Fruit fly (Drosophila melanogaster): ENCODE data around the gene pcx.

Gene pcx

dm6 chrX:2221598-2221997, 3.5 kb upstream of the pcx start:
- no peak for TF ChIP-seq PHDP (tag; optimal IDR thresholded peaks at IDR 0.05)
- TF ChIP-seq corto (GFP tag; optimal IDR thresholded peaks at IDR 0.05): no peak
- TF ChIP-seq schlank (tag; optimal IDR thresholded peaks at IDR 0.05): no peak
- TF ChIP-seq CG11504 (tag; optimal IDR thresholded peaks at IDR 0.05): peak; percentile 41
- TF ChIP-seq wdn (GFP tag; IDR thresholded peaks at IDR 0.05): no peak
- no peak for TF ChIP-seq CG15696 (tag; optimal IDR thresholded peaks at IDR 0.05)
- no peak for TF ChIP-seq CG12104 (GFP tag; optimal IDR thresholded peaks at IDR 0.05)
- TF ChIP-seq CG17361 (GFP tag; IDR thresholded peaks at IDR 0.05): no peak
- TF ChIP-seq lbe (GFP tag; optimal IDR thresholded peaks at IDR 0.05): no peak
- TF ChIP-seq chinmo (GFP tag; IDR thresholded peaks at IDR 0.05; ENCODE audit: partially characterized antibody): no peak
- peak; percentile 18 for TF ChIP-seq zen (tag; optimal IDR thresholded peaks at IDR 0.05)
- TF ChIP-seq Elba2 (GFP tag; optimal IDR thresholded peaks at IDR 0.05): peak; percentile 61
- no peak for TF ChIP-seq CG1233 (GFP tag; optimal IDR thresholded peaks at IDR 0.05)
- TF ChIP-seq CG16779 (GFP tag; IDR thresholded peaks at IDR 0.05): no peak
- TF ChIP-seq zf30C (GFP tag; optimal IDR thresholded peaks at IDR 0.05): no peak
- TF ChIP-seq CG13775 (GFP tag; optimal IDR thresholded peaks at IDR 0.05): no peak
- no peak for TF ChIP-seq Mes4 (GFP tag; optimal IDR thresholded peaks at IDR 0.05)
- peak; percentile 57 to 95 for TF ChIP-seq insv (GFP tag; optimal IDR thresholded peaks at IDR 0.05)
- TF ChIP-seq CG10543 (GFP tag; optimal IDR thresholded peaks at IDR 0.05): no peak
- TF ChIP-seq CG30431 (GFP tag; optimal IDR thresholded peaks at IDR 0.05): no peak
- TF ChIP-seq D19A (tag; optimal IDR thresholded peaks at IDR 0.05): no peak
- TF ChIP-seq Oaz (GFP tag; IDR thresholded peaks at IDR 0.05): no peak
- no peak for TF ChIP-seq Hr51 (GFP tag; optimal IDR thresholded peaks at IDR 0.05)

dm6 chrX:2222181-2222790, 2.8 kb upstream of the pcx start, which contains the start of gene Vinc:
TSS of gene Vinc (minus strand) at chrX:2222567.
- peak; percentile 63 for TF ChIP-seq vfl (GFP tag; optimal IDR thresholded peaks at IDR 0.05)
- TF ChIP-seq schlank (tag; optimal IDR thresholded peaks at IDR 0.05): peak; percentile 45
- TF ChIP-seq CG8388 (GFP tag; optimal IDR thresholded peaks at IDR 0.05): peak; percentile 49
- peak; percentile 71 for TF ChIP-seq gcm (GFP tag; optimal IDR thresholded peaks at IDR 0.05)
- TF ChIP-seq CG12744 (GFP tag; optimal IDR thresholded peaks at IDR 0.05): no peak
- TF ChIP-seq CG1647 (GFP tag; optimal IDR thresholded peaks at IDR 0.05): peak; percentile 70
- TF ChIP-seq Nf-YB (GFP tag; optimal IDR thresholded peaks at IDR 0.05): peak; percentile 62
- TF ChIP-seq HLHmδ (GFP tag; optimal IDR thresholded peaks at IDR 0.05): no peak
- no peak for TF ChIP-seq CG8478 (optimal IDR thresholded peaks at IDR 0.05)
- peak; percentile 91 for TF ChIP-seq Fer3 (tag; optimal IDR thresholded peaks at IDR 0.05)
- peak; percentile 83 for TF ChIP-seq CG14710 (tag; optimal IDR thresholded peaks at IDR 0.05)
- peak; percentile 86 for TF ChIP-seq CG15514 (GFP tag; optimal IDR thresholded peaks at IDR 0.05)
- peak; percentile 89 for TF ChIP-seq Dbx (GFP tag; IDR thresholded peaks at IDR 0.05)
- TF ChIP-seq ewg (GFP tag; optimal IDR thresholded peaks at IDR 0.05): peak; percentile 63
- peak; percentile 64; the same call in 2 of the 3 replicates for TF ChIP-seq otp (GFP tag; IDR thresholded peaks at IDR 0.05)
- peak; percentile 75 for TF ChIP-seq croc (GFP tag; conservative IDR thresholded peaks at IDR 0.05)
- peak; percentile 88 for TF ChIP-seq tgo (GFP tag; IDR thresholded peaks at IDR 0.05)
- peak; percentile 74 for TF ChIP-seq CG14667 (GFP tag; IDR thresholded peaks at IDR 0.05)
- peak; percentile 83 for TF ChIP-seq E2f1 (GFP tag; IDR thresholded peaks at IDR 0.05)
- peak; percentile 66; the same call in 1 of the 2 replicates for TF ChIP-seq seq (GFP tag; IDR thresholded peaks at IDR 0.05)
- TF ChIP-seq B-H1 (GFP tag; IDR thresholded peaks at IDR 0.05): peak; percentile 68
- peak; percentile 52; the same call in 1 of the 2 replicates for TF ChIP-seq chm (GFP tag; IDR thresholded peaks at IDR 0.05)
- TF ChIP-seq z (GFP tag; IDR thresholded peaks at IDR 0.05): no peak
- no peak for TF ChIP-seq odd (GFP tag; optimal IDR thresholded peaks at IDR 0.05)
- peak; percentile 80 for TF ChIP-seq eyg (GFP tag; optimal IDR thresholded peaks at IDR 0.05)
- no peak for TF ChIP-seq sna (GFP tag; IDR thresholded peaks at IDR 0.05; ENCODE audit: partially characterized antibody)
- TF ChIP-seq CG32767 (GFP tag; IDR thresholded peaks at IDR 0.05): peak; percentile 59; the same call in 1 of the 2 replicates
- TF ChIP-seq CG3163 (GFP tag; optimal IDR thresholded peaks at IDR 0.05): peak; percentile 39
- TF ChIP-seq grn (GFP tag; optimal IDR thresholded peaks at IDR 0.05): no peak
